Worm (Caenorhabditis elegans) whole organism, L4/young adult: ENCODE measurements around the gene C01B10.3.

Experiments
- W03F9.2 ChIP-seq: fragments of 150-350 bp; optimal IDR thresholded peaks from 2 replicates; lab custom pipeline; 2014; ENCODE audit warnings: missing biosample characterization, missing genetic modification characterization
- dao-5 ChIP-seq: sonication (generic microtip); optimal IDR thresholded peaks from 2 replicates; lab custom pipeline; 2016; ENCODE audit warnings: missing genotype, missing genetic modification characterization, moderate library complexity, missing compliant biosample characterization
- him-1 ChIP-seq: sonication (generic microtip); optimal IDR thresholded peaks from 2 replicates; lab custom pipeline; 2016; ENCODE audit warnings: missing genotype, missing genetic modification reagents, missing genetic modification characterization, missing compliant biosample characterization

Gene C01B10.3

DNA sequence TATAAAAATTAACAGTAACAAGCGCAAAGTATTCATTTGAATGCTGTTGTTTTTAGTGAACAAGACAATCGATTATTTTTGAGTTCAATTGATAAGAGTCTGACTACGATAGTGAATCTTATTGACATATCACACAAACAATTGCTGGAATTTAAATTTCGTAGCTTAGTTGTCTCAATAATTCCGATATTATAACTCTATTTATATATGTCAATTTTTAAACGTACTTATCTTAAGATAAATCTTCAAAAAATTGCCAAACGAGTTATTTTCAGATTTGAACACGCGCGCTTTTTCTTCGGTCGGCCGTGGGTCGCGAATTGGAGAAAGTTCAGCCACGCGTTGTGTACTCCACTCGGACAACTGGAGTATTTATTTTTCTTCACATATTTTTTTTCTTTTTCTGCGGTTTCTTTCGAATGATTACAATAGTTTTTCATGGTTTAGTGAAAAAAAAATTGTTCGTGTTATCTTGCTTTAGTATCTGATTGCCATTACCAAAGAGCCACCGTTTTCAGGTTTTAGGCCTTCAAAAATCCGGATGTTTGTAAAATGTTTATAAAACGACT is 10.6 kb upstream of the C01B10.3 start, which contains the start of the genes cest-5.1 and C01B10.9:
cest-5.1 (minus strand) TSS at position 51 of the 569 bp plus-strand sequence.
C01B10.9 (plus strand) TSS at position 519 of the 569 bp plus-strand sequence.
- no peak for TF ChIP-seq dao-5 (tag; lab: Kevin White, UChicago)
- TF ChIP-seq him-1 (tag; lab: Kevin White, UChicago), result no peak
- peak; percentile 73 for TF ChIP-seq W03F9.2 (tag; lab: Kevin White, UChicago)

DNA sequence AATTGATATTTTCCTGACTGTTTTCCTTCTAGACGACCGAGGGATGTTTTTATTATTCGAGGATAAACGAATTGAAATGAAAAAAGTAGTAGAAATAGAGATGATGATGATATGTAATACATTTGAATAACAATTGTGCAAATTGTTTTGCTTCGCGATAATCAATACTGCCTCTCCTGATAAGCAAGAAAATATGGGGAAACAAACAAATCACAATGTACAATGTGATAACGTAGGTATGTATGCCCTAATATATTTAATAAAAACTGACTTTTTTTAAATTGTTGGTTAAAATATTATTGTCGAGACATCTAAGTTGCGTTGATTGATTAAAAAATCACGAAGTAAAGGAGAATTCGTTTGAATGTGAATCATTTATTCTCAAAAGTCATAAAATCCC is 6.6 kb upstream of the C01B10.3 start, which contains the start of gene cest-5.2:
cest-5.2 (minus strand) TSS at position 128 of the 400 bp plus-strand sequence.
- TF ChIP-seq him-1 (tag; lab: Kevin White, UChicago), result no peak
- TF ChIP-seq dao-5 (tag; lab: Kevin White, UChicago), result no peak
- no peak for TF ChIP-seq W03F9.2 (tag; lab: Kevin White, UChicago)

DNA sequence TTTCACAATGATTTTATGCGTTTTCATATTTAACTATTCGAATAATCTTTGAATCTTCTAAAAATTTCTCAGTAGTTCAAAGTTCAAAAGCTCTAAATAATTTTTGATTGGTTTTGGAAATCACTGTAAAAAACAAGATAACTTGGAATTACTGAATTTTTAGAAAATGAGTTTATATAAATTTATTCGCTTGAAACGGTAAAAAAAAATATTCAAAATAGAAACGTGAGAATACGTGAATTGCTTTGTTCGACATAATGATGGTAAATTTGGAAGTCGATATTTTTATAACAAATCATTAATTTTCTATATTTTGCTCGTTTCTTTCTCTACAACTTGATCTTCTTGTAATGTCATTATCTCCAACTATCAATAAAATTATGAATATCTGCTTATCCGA is 2.2 kb upstream of the C01B10.3 start, which contains the start of gene C01B10.44:
C01B10.44 (plus strand) TSS at position 301 of the 400 bp plus-strand sequence.
- TF ChIP-seq dao-5 (tag; lab: Kevin White, UChicago) (no peak), W03F9.2 (tag; lab: Kevin White, UChicago) (no peak), him-1 (tag; lab: Kevin White, UChicago) (no peak)

DNA sequence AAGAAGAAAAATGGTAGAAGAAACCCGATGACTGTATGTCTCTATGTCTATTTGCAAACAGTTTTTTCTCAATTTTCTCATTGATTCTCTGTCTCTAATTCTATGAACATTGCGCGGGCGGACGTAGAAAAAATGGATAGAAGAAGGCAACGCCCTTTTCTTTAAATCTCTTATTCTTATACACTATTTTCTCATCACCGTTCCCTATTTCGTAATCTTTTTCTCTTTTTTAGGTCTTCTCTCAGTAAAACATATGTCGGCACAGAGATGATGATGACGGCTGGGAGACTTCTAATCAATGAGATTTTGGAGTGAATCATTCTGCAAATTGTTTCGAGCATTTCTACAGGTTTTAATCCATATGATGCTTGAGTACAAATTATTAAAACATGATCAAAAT is 990 bp upstream of the C01B10.3 start:
- TF ChIP-seq dao-5 (tag; lab: Kevin White, UChicago), result no peak
- no peak for TF ChIP-seq W03F9.2 (tag; lab: Kevin White, UChicago)
- no peak for TF ChIP-seq him-1 (tag; lab: Kevin White, UChicago)

DNA sequence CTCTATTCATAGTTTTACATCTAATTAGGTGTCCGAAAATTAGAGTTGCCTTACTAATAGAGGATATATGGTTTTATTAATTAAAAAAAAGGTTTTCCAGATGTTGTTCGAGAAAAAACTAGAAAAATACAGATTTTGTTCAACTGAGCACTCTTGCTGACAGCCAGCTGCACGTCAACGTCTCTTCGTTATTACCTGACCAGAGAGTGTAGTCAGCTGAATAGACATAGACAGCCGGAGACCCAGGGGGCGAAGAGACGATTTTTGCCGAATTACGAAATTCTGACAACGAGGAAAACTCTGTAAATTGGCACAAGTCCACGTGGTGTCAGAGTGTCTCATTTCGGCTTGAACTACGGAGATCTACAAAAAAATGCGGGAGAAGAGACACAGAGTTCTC is 2.5 kb downstream of the C01B10.3 start:
- no peak for TF ChIP-seq him-1 (tag; lab: Kevin White, UChicago)
- peak; percentile 37 for TF ChIP-seq W03F9.2 (tag; lab: Kevin White, UChicago)
- no peak for TF ChIP-seq dao-5 (tag; lab: Kevin White, UChicago)

DNA sequence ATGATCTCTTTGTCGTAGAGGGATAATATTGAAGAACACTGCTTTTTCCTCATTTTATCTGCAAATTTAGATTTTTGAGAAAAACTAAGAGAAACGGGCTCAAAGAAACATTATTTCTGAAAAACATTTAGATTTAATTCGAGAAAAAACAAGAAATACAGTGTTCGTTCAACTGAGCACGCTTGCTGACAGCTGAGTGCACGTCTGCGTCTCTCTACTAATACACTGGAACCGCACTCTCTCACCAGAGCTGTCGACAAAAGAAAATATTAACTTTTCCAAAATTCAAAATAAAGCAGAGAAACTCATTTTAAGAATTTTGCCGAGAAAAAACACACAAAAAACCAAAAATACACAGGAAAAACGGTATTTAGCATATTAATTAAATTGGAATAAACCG is 7.9 kb downstream of the C01B10.3 start, which contains the start of gene drh-1:
drh-1 (minus strand) TSS at position 58 of the 400 bp plus-strand sequence.
- TF ChIP-seq him-1 (tag; lab: Kevin White, UChicago) (no peak), W03F9.2 (tag; lab: Kevin White, UChicago) (peak; percentile 16)

DNA sequence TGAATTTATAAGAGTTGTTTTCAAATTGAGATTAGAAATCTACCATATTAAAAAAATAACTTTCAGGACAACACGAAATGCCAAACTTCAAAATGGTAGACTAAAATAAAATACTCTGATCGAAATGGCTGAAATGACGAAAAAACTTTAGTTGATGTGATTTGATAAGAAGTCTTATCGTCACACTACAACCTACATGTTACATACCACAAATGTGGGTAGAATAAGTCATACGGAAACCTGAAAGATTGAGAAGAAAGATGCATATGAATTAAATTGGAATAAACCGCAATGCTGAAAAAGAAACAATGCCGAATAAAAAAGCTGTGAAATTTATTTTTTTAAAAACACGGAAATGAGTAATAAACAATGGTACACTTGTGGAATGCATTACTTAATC is 14.1 kb downstream of the C01B10.3 start:
- TF ChIP-seq him-1 (tag; lab: Kevin White, UChicago), result no peak
- no peak for TF ChIP-seq W03F9.2 (tag; lab: Kevin White, UChicago)
- TF ChIP-seq dao-5 (tag; lab: Kevin White, UChicago), result no peak

DNA sequence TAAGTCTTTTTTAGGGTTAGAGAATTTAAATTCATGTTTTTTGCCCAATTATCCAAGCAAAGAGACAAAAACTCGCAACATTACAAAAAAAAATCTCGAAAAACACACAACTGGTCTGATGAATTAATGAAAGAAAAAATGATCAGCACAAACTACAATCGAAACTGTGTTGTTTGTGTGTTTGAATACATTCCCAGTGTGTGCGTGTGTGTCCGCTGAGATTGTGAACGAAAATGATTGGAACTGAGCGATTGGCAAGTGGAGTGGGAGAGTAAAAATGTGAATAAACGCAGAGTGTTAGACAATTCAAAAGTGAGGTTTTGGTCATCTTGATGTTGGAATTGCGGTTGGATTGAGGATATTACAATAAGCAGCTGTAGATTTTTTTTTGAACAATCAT is 14.6 kb downstream of the C01B10.3 start:
- TF ChIP-seq W03F9.2 (tag; lab: Kevin White, UChicago) (no peak), him-1 (tag; lab: Kevin White, UChicago) (no peak), dao-5 (tag; lab: Kevin White, UChicago) (no peak)

DNA sequence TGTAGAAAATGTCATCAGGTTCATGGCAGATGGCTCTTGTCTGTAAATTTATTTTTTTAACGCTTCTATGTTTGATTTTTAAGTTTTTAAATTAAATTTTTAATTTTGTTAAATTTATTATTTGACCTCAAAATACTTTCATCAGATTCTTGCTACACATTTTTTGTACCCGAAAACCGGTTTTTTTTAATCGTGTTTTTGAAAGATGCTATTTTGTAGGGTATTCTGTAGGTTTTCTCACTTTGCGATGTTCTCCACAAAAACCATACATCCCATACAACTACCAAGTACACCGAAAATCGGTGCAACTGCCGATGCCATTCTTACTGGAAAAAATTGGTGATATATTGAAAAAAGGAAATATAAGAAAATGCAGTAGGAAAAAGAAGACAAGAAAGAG is 15.3 kb downstream of the C01B10.3 start, which contains the start of gene nstp-2:
nstp-2 (minus strand) TSS at position 326 of the 400 bp plus-strand sequence.
- TF ChIP-seq W03F9.2 (tag; lab: Kevin White, UChicago) (no peak), him-1 (tag; lab: Kevin White, UChicago) (no peak), dao-5 (tag; lab: Kevin White, UChicago) (no peak)

DNA sequence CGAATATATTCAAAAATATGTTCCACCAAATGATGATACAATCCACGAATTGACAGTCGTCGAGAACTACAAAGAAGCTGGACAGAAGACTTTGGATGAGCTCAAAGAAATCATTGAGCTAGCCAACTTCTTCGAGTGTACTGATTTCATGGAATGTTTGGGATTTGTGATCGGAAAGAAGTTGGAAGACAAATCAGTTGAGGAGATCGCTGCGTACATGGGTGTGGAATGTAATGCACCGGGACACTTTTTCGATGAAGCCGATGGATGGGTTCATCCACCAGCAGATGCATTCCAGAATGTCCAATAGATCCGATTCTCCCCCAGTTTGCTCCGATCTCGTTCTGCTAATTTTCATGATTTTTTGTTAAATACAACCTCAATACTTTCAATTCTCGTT is 17.6 kb downstream of the C01B10.3 start:
- no peak for TF ChIP-seq W03F9.2 (tag; lab: Kevin White, UChicago)
- TF ChIP-seq dao-5 (tag; lab: Kevin White, UChicago), result no peak
- no peak for TF ChIP-seq him-1 (tag; lab: Kevin White, UChicago)

DNA sequence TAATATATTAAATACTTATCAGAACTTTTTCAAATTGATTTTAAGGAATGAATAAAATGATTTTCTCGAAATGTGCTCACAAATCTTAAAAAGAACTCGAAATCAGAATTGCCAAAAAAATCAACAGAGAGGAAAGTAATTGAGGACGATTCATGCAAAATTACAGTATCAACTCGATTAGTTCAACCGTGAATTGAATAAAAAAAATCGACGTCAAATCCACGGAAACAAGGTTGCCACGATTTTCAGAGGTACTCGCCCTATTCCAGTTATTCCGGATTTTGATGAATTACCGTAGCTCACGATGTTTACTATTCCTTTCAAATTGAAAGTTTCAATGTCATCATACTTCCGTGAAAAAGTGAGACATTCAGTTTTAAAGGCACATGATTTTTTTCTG is 18.8 kb downstream of the C01B10.3 start, which contains the start of gene F15B10.3:
F15B10.3 (plus strand) TSS at position 301 of the 400 bp plus-strand sequence.
- TF ChIP-seq him-1 (tag; lab: Kevin White, UChicago) (no peak), W03F9.2 (tag; lab: Kevin White, UChicago) (no peak)

DNA sequence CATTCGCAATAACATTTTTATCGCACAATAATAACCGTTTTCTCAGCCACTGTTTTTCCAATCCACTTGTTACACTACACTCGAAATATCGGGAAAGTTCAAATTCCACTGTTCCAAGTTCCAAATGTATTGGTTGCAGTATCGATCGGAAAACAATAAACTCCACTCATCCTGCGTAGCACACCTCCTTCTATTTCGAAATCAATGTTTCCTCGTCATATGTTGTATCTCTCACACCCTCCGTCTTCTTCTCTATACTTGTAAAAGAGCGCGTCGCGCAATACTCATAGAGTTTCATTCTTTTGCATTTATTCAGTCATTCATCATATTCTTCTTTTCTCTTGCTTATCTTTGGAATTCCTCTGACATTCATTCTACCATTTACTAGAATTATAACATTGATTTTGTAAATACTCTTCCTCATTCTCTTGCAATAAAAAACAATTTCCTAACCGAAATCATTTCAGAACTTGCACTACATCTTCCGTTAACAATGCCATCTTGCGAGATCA is 19.9 kb downstream of the C01B10.3 start, which contains the start of gene sup-36:
sup-36 (plus strand) TSS at position 462 of the 512 bp plus-strand sequence.
- TF ChIP-seq W03F9.2 (tag; lab: Kevin White, UChicago) (no peak), him-1 (tag; lab: Kevin White, UChicago) (no peak), dao-5 (tag; lab: Kevin White, UChicago) (no peak)

DNA sequence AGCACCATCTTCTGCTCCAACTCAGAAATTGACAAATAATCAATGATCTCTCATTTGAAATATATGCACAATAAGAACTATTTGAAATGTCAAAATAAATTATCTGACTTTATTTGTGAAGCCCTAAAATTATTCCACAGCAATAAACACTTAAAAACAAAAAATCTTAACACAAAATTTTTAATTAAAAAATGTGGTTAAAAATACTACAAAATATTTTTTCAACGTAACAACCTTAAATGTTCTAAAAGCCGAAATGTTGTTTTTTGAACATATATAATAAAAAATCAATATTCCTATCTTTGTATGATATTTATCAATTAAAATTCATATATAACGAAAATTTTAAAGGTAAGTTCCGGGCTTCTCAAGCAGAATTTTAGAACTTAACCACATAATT is 21.7 kb downstream of the C01B10.3 start, which contains the start of gene F38A5.8:
F38A5.8 (plus strand) TSS at position 301 of the 400 bp plus-strand sequence.
- TF ChIP-seq W03F9.2 (tag; lab: Kevin White, UChicago), result no peak
- TF ChIP-seq him-1 (tag; lab: Kevin White, UChicago), result no peak
- TF ChIP-seq dao-5 (tag; lab: Kevin White, UChicago), result no peak
